Worm (Caenorhabditis elegans) whole organism, L4 larva: ENCODE results near the gene fbxl-3.

Experiments
- F10B5.3 ChIP-seq: sonication (generic microtip); optimal IDR thresholded peaks from 2 replicates; lab custom pipeline; 2016; ENCODE audit warnings: mild to moderate bottlenecking, missing genetic modification characterization, missing compliant biosample characterization
- F37D6.2 ChIP-seq: sonication (generic microtip); optimal IDR thresholded peaks from 2 replicates; lab custom pipeline; 2016; ENCODE audit warnings: mild to moderate bottlenecking, missing genetic modification characterization, missing compliant biosample characterization
- F49E8.2 ChIP-seq: sonication (generic microtip); optimal IDR thresholded peaks from 2 replicates; lab custom pipeline; 2016; ENCODE audit warnings: missing compliant biosample characterization, mild to moderate bottlenecking, missing genetic modification characterization, borderline replicate concordance
- T20F7.1 ChIP-seq: fragments of 200-800 bp; sonication (Bioruptor generic); optimal IDR thresholded peaks from 2 replicates; lab custom pipeline; 2018; ENCODE audit warnings: mild to moderate bottlenecking, missing genetic modification characterization, missing compliant biosample characterization
- Y48G9A.11 ChIP-seq: fragments of 200-800 bp; sonication (Bioruptor generic); IDR thresholded peaks from 2 replicates; pipeline ENCODE4 v1.3.6; 2022; ENCODE audit warnings: missing genetic modification reagents, missing genetic modification characterization, missing compliant biosample characterization
- Y5F2A.4 ChIP-seq: fragments of 200-800 bp; sonication (Bioruptor generic); optimal IDR thresholded peaks from 2 replicates; lab custom pipeline; 2018; ENCODE audit warnings: mild to moderate bottlenecking, missing genetic modification characterization, missing compliant biosample characterization
- ZK337.2 ChIP-seq: fragments of 200-800 bp; sonication (Bioruptor generic); IDR thresholded peaks from 2 replicates; pipeline ENCODE4 v1.3.6; 2022; ENCODE audit warnings: missing genetic modification reagents, missing genetic modification characterization, missing compliant biosample characterization
- aha-1 ChIP-seq: fragments of 150-350 bp; peaks from one replicate; lab custom pipeline; 2014; ENCODE audit warnings: missing biosample characterization, missing genetic modification characterization
- arid-1 ChIP-seq: fragments of 200-800 bp; sonication (Bioruptor generic); conservative IDR thresholded peaks from 2 replicates; pipeline ENCODE4 v1.3.6; 2022; ENCODE audit warnings: missing genetic modification reagents, missing genetic modification characterization, missing compliant biosample characterization
- ceh-20 ChIP-seq: fragments of 200-800 bp; sonication (Bioruptor generic); IDR thresholded peaks from 2 replicates; pipeline ENCODE4 v1.3.6; 2022; ENCODE audit warnings: missing genetic modification reagents, missing genetic modification characterization, missing compliant biosample characterization
- ceh-44 ChIP-seq: fragments of 200-800 bp; sonication (Bioruptor generic); IDR thresholded peaks from 2 replicates; pipeline ENCODE4 v1.3.6; 2022; ENCODE audit warnings: missing genetic modification reagents, missing genetic modification characterization, missing compliant biosample characterization
- ces-1 ChIP-seq: fragments of 150-350 bp; sonication (generic microtip); optimal IDR thresholded peaks from 4 replicates; lab custom pipeline; 2014; ENCODE audit warnings: missing biosample characterization, missing genetic modification reagents, missing genetic modification characterization
- cey-2 ChIP-seq: sonication (generic microtip); optimal IDR thresholded peaks from 3 replicates; lab custom pipeline; 2017; ENCODE audit warnings: missing genetic modification characterization, mild to moderate bottlenecking, missing compliant biosample characterization, antibody characterized with exemption, borderline replicate concordance; ENCODE audit not compliant: insufficient read depth
- ctbp-1 ChIP-seq: fragments of 200-800 bp; sonication (Bioruptor generic); IDR thresholded peaks from 2 replicates; pipeline ENCODE4 v1.3.6; 2022; ENCODE audit warnings: missing genetic modification reagents, missing genetic modification characterization, missing compliant biosample characterization
- dpl-1 ChIP-seq: fragments of 150-350 bp; optimal IDR thresholded peaks from 2 replicates; lab custom pipeline; 2014; ENCODE audit warnings: missing biosample characterization, missing genetic modification reagents, missing genetic modification characterization
- dve-1 ChIP-seq: sonication (generic microtip); optimal IDR thresholded peaks from 2 replicates; lab custom pipeline; 2017; ENCODE audit warnings: antibody characterized with exemption, mild to moderate bottlenecking, missing genetic modification characterization, missing compliant biosample characterization; ENCODE audit not compliant: insufficient read depth
- lin-15B ChIP-seq: fragments of 150-350 bp; sonication (generic microtip); optimal IDR thresholded peaks from 3 replicates; lab custom pipeline; 2014; ENCODE audit warnings: missing biosample characterization, missing genetic modification characterization
- lin-29 ChIP-seq: fragments of 200-800 bp; sonication (Bioruptor generic); IDR thresholded peaks from 2 replicates; pipeline ENCODE4 v1.3.6; 2022; ENCODE audit warnings: missing genetic modification reagents, missing genetic modification characterization, missing compliant biosample characterization
- lin-38 ChIP-seq: fragments of 200-800 bp; sonication (Bioruptor generic); IDR thresholded peaks from 2 replicates; pipeline ENCODE4 v1.3.6; 2022; ENCODE audit warnings: missing genetic modification reagents, missing genetic modification characterization, missing compliant biosample characterization
- lsy-2 ChIP-seq, 2 experiments: fragments of 150-350 bp in 1 of 2; sonication (generic microtip) in 1 of 2; optimal IDR thresholded peaks; 2 replicates each; lab custom pipeline; 2014 to 2017; ENCODE audit warnings: missing biosample characterization in 2 of 2, missing genetic modification characterization in 2 of 2
- mdl-1 ChIP-seq, 2 experiments: fragments of 150-350 bp in 1 of 2; sonication (generic microtip) in 1 of 2; optimal IDR thresholded peaks; 2 replicates each; lab custom pipeline; 2014 to 2017; ENCODE audit warnings: missing biosample characterization in 2 of 2, missing genetic modification characterization in 2 of 2
- mdt-29 ChIP-seq: fragments of 200-800 bp; sonication (Bioruptor generic); IDR thresholded peaks from 2 replicates; pipeline ENCODE4 v1.3.6; 2022; ENCODE audit warnings: missing genetic modification reagents, missing genetic modification characterization, missing compliant biosample characterization
- mep-1 ChIP-seq: fragments of 150-350 bp; sonication (generic microtip); optimal IDR thresholded peaks from 3 replicates; lab custom pipeline; 2014; ENCODE audit warnings: missing biosample characterization, missing genetic modification characterization
- nhr-11 ChIP-seq: fragments of 150-350 bp; optimal IDR thresholded peaks from 2 replicates; lab custom pipeline; 2014; ENCODE audit warnings: missing biosample characterization, missing genetic modification characterization
- nhr-111 ChIP-seq: fragments of 200-800 bp; sonication (Bioruptor generic); optimal IDR thresholded peaks from 2 replicates; lab custom pipeline; 2018; ENCODE audit warnings: mild to moderate bottlenecking, missing genetic modification characterization, missing compliant biosample characterization
- nhr-25 ChIP-seq: sonication (generic microtip); optimal IDR thresholded peaks from 2 replicates; lab custom pipeline; 2017; ENCODE audit warnings: missing genetic modification characterization, mild to moderate bottlenecking, missing compliant biosample characterization, antibody characterized with exemption, moderate library complexity, borderline replicate concordance; ENCODE audit not compliant: insufficient read depth
- nhr-48 ChIP-seq: sonication (generic microtip); optimal IDR thresholded peaks from 2 replicates; lab custom pipeline; 2016; ENCODE audit warnings: mild to moderate bottlenecking, missing genetic modification characterization, missing compliant biosample characterization
- php-3 ChIP-seq: fragments of 200-800 bp; sonication (Bioruptor generic); IDR thresholded peaks from 2 replicates; pipeline ENCODE4 v1.3.6; 2022; ENCODE audit warnings: missing genetic modification reagents, missing genetic modification characterization, missing compliant biosample characterization
- rbr-2 ChIP-seq: sonication (generic microtip); optimal IDR thresholded peaks from 2 replicates; lab custom pipeline; 2016; ENCODE audit warnings: missing genotype, missing genetic modification characterization, missing compliant biosample characterization
- spr-1 ChIP-seq: sonication (generic microtip); optimal IDR thresholded peaks from 2 replicates; lab custom pipeline; 2016; ENCODE audit warnings: mild to moderate bottlenecking, missing genetic modification characterization, missing compliant biosample characterization
- tra-1 ChIP-seq: fragments of 200-800 bp; sonication (Bioruptor generic); IDR thresholded peaks from 2 replicates; pipeline ENCODE4 v1.3.6; 2022; ENCODE audit warnings: missing genetic modification reagents, missing genetic modification characterization, missing compliant biosample characterization
- unc-130 ChIP-seq: sonication (generic microtip); optimal IDR thresholded peaks from 2 replicates; lab custom pipeline; 2016; ENCODE audit warnings: missing genetic modification reagents, missing genetic modification characterization, missing compliant biosample characterization
- unc-62 ChIP-seq, 3 experiments: fragments of 150-350 bp in 1 of 3; sonication (generic microtip); optimal IDR thresholded peaks in 2 of 3; peaks in 1 of 3; 1 replicate in 1 of 3; 2 replicates in 2 of 3; lab custom pipeline; 2014 to 2017; ENCODE audit warnings: missing biosample characterization in 3 of 3, missing genetic modification characterization in 3 of 3, missing genetic modification reagents in 3 of 3, missing genotype in 1 of 3
- ztf-7 ChIP-seq: fragments of 150-350 bp; optimal IDR thresholded peaks from 2 replicates; lab custom pipeline; 2014; ENCODE audit warnings: missing biosample characterization, missing genetic modification characterization

Gene fbxl-3

DNA sequence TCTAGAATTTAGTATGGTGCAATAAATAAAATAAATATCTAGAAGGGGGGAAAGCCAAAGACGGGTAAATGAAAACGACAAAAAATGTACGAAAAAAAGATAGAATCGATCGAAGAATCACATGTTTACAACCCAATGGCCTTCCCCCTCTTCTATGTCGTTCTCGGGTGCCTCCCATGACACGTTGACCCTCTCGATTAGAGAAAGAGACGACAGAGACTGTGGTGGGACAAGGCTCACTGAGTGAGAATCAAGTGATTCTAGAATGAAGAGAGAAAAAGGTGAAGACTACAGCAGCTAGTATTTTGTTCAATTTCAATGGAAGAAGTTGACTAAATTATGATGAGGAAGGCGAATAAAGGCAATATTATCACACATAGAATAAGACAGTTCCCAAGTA is 27.4 kb upstream of the fbxl-3 start (continued):
- TF ChIP-seq mep-1 (tag; lab: Kevin White, UChicago) (peak; percentile 78), ztf-7 (tag; lab: Kevin White, UChicago) (no peak), ctbp-1 (GFP tag; lab: Robert Waterston, UW) (no peak), arid-1 (GFP tag; lab: Robert Waterston, UW) (no peak), nhr-48 (tag; lab: Kevin White, UChicago) (peak; percentile 38)
- TF ChIP-seq, all 104 proteins: peak for 21

DNA sequence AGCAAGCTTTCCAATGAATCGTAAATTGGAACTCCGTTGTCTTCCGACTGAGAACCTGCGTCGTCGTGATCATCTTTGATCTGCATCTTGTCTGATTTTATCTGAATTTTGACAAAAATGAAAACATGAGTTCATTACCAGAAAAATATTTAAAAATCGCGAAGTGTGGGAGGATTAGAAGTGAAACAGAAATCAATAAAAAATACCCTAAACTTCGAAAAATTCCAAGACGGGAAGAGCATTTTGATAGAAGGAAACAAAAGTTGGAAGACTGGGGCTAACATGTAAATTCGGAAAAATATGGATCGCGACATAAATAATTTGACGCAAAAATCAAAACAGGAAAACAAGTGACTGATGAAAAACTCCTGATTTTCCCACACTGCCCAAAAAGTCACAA is 26.9 kb upstream of the fbxl-3 start, which contains the start of gene F07F6.8:
Gene F07F6.8, minus strand, starts transcription at position 101 of the 400 bp plus-strand sequence.
- TF ChIP-seq aha-1 (tag; lab: Kevin White, UChicago) (peak; percentile 31), F37D6.2 (tag; lab: Kevin White, UChicago) (no peak)

DNA sequence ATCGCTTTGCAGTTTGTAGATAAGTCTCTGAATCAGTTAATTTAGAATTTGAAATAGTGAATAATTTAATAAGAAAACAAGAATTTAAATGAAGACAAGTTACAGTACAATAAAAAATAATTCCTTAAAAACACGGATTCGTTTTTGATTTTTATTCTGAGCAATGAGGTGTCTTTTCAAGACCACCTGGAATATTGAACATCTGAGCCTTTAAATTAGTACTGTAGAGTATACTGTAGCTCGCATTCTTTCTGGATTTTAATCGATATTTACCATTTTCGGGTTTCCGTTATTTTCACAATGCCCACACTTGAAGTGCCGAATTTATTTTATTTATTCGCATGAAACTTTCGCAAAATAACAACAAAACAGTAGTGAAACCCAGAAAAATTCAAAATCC is 25.1 kb upstream of the fbxl-3 start, which contains the start of gene F07F6.7:
Gene F07F6.7, minus strand, starts transcription at position 27 of the 400 bp plus-strand sequence.
- TF ChIP-seq nhr-111 (GFP tag; lab: Kevin White, UChicago) (no peak), unc-130 (GFP tag; lab: Kevin White, UChicago) (no peak), mdt-29 (no peak), F10B5.3 (tag; lab: Kevin White, UChicago) (no peak), mdl-1 (tag; optimal IDR thresholded peaks at IDR 0.05; lab: Kevin White, UChicago) (no peak), nhr-25 (peak; percentile 13), cey-2 (no peak), ctbp-1 (GFP tag; lab: Robert Waterston, UW) (no peak), rbr-2 (tag; lab: Kevin White, UChicago) (no peak), unc-62 (GFP tag; optimal IDR thresholded peaks at IDR 0.05 in 1 of 2; lab: Kevin White, UChicago) (peak in 1 of 2 experiments; percentile 18), unc-62 (tag; optimal IDR thresholded peaks at IDR 0.05; lab: Kevin White, UChicago) (no peak), ces-1 (no peak), php-3 (GFP tag; lab: Robert Waterston, UW) (no peak), lin-38 (GFP tag; lab: Robert Waterston, UW) (peak; percentile 27; the same call in 1 of the 2 replicates), ceh-20 (GFP tag; lab: Robert Waterston, UW) (no peak), ceh-44 (GFP tag; lab: Robert Waterston, UW) (no peak), dve-1 (tag; lab: Kevin White, UChicago) (peak; percentile 14), lsy-2 (tag; optimal IDR thresholded peaks at IDR 0.05; lab: Kevin White, UChicago) (peak in 1 of 2 experiments; percentile 50), spr-1 (tag; lab: Kevin White, UChicago) (no peak), tra-1 (GFP tag; lab: Robert Waterston, UW) (no peak), T20F7.1 (GFP tag; lab: Kevin White, UChicago) (peak; percentile 30), ZK337.2 (GFP tag; lab: Robert Waterston, UW) (no peak)

- no peak for TF ChIP-seq lin-29 (GFP tag; lab: Robert Waterston, UW)
- peak; percentile 53 for TF ChIP-seq unc-130 (GFP tag; lab: Kevin White, UChicago)
- peak; percentile 59 for TF ChIP-seq aha-1 (tag; lab: Kevin White, UChicago)
- TF ChIP-seq dpl-1 (GFP tag; lab: Kevin White, UChicago) = peak; percentile 45
- peak; percentile 41 for TF ChIP-seq F49E8.2 (tag; lab: Kevin White, UChicago)
- TF ChIP-seq lsy-2 (tag; optimal IDR thresholded peaks at IDR 0.05; lab: Kevin White, UChicago) = peak in 1 of 2 experiments; percentile 92
- TF ChIP-seq lin-38 (GFP tag; lab: Robert Waterston, UW) = peak; percentile 94
- 0 out of 2 replicates have a peak, but pooled peaks have one; percentile 56 for TF ChIP-seq Y48G9A.11 (GFP tag; lab: Robert Waterston, UW)
- no peak for TF ChIP-seq nhr-11 (tag; lab: Kevin White, UChicago)
- TF ChIP-seq Y5F2A.4 (GFP tag; lab: Kevin White, UChicago) = no peak
- TF ChIP-seq lin-15B (tag; lab: Kevin White, UChicago) = no peak
Measured at ce11 chrII:5420947-5421614, 22.4 kb upstream of the fbxl-3 start, which contains the start of gene tofu-6. tofu-6 (plus strand) TSS chrII:5421248.
